Fruit fly (Drosophila melanogaster) whole organism, embryonic: ENCODE results near the gene CG14300.

ENCODE experiments used
- B-H1 ChIP-seq: fragments of 200-800 bp; sonication (Bioruptor generic); IDR thresholded peaks from 3 replicates; pipeline ENCODE4 v1.3.6; 2022; ENCODE audit warnings: missing biosample characterization, missing genetic modification characterization
- Blimp-1 ChIP-seq: fragments of 200-800 bp; sonication (Bioruptor generic); optimal IDR thresholded peaks from 3 replicates; lab custom pipeline; 2018; ENCODE audit warnings: missing biosample characterization, missing genetic modification characterization, mild to moderate bottlenecking, moderate library complexity, missing genetic modification reagents
- Bteb2 ChIP-seq: fragments of 200-800 bp; sonication (Bioruptor generic); optimal IDR thresholded peaks from 2 replicates; lab custom pipeline; 2016; ENCODE audit warnings: missing biosample characterization, missing genetic modification characterization
- CG10274 ChIP-seq: fragments of 200-800 bp; sonication (Bioruptor generic); optimal IDR thresholded peaks from 3 replicates; lab custom pipeline; 2017; ENCODE audit warnings: missing biosample characterization, mild to moderate bottlenecking, missing genetic modification characterization
- CG10654 ChIP-seq: fragments of 200-800 bp; sonication (Bioruptor generic); optimal IDR thresholded peaks from 2 replicates; lab custom pipeline; 2016; ENCODE audit warnings: missing biosample characterization, missing genetic modification characterization
- CG11504 ChIP-seq: fragments of 200-800 bp; sonication (Bioruptor generic); optimal IDR thresholded peaks from 3 replicates; lab custom pipeline; 2019; ENCODE audit warnings: missing biosample characterization, mild to moderate bottlenecking, missing genetic modification characterization, moderate library complexity
- CG12104 ChIP-seq: fragments of 200-800 bp; sonication (Bioruptor generic); optimal IDR thresholded peaks from 3 replicates; lab custom pipeline; 2016; ENCODE audit warnings: missing biosample characterization, missing genetic modification characterization
- CG1233 ChIP-seq: fragments of 200-800 bp; sonication (Bioruptor generic); optimal IDR thresholded peaks from 4 replicates; lab custom pipeline; 2018; ENCODE audit warnings: missing biosample characterization, mild to moderate bottlenecking, missing genetic modification characterization
- CG12659 ChIP-seq: fragments of 200-800 bp; sonication (Bioruptor generic); optimal IDR thresholded peaks from 3 replicates; lab custom pipeline; 2017; ENCODE audit warnings: mild to moderate bottlenecking, missing biosample characterization, missing genetic modification reagents, missing genetic modification characterization
- CG13775 ChIP-seq: fragments of 200-800 bp; sonication (Bioruptor generic); optimal IDR thresholded peaks from 3 replicates; lab custom pipeline; 2017; ENCODE audit warnings: missing biosample characterization, mild to moderate bottlenecking, missing genetic modification characterization
- CG15269 ChIP-seq: fragments of 200-800 bp; sonication (Bioruptor generic); optimal IDR thresholded peaks from 2 replicates; lab custom pipeline; 2018; ENCODE audit warnings: missing biosample characterization, mild to moderate bottlenecking, missing genetic modification characterization, moderate library complexity
- CG15514 ChIP-seq: fragments of 200-800 bp; sonication (Bioruptor generic); optimal IDR thresholded peaks from 3 replicates; lab custom pipeline; 2017; ENCODE audit warnings: missing biosample characterization, missing genetic modification characterization, mild to moderate bottlenecking, moderate library complexity, missing genetic modification reagents
- CG1603 ChIP-seq: fragments of 200-800 bp; sonication (Bioruptor generic); optimal IDR thresholded peaks from 2 replicates; lab custom pipeline; 2019; ENCODE audit warnings: missing biosample characterization, mild to moderate bottlenecking, missing genetic modification characterization, moderate library complexity
- CG1647 ChIP-seq: fragments of 200-800 bp; sonication (Bioruptor generic); optimal IDR thresholded peaks from 3 replicates; lab custom pipeline; 2016; ENCODE audit warnings: missing biosample characterization, missing genetic modification characterization
- CG17612 ChIP-seq: fragments of 200-800 bp; sonication (Bioruptor generic); IDR thresholded peaks from 2 replicates; pipeline ENCODE4 v1.3.6; 2022; ENCODE audit warnings: missing biosample characterization, missing genetic modification characterization
- CG1792 ChIP-seq: fragments of 200-800 bp; sonication (Bioruptor generic); optimal IDR thresholded peaks from 2 replicates; lab custom pipeline; 2016; ENCODE audit warnings: missing biosample characterization, missing genetic modification characterization
- CG18476 ChIP-seq: fragments of 200-800 bp; sonication (Bioruptor generic); optimal IDR thresholded peaks from 2 replicates; lab custom pipeline; 2016; ENCODE audit warnings: missing biosample characterization, mild to moderate bottlenecking, missing genetic modification characterization
- CG3163 ChIP-seq: fragments of 200-800 bp; sonication (Bioruptor generic); optimal IDR thresholded peaks from 3 replicates; lab custom pipeline; 2016; ENCODE audit warnings: missing biosample characterization, missing genetic modification characterization
- CG42726 ChIP-seq: fragments of 200-800 bp; sonication (Bioruptor generic); IDR thresholded peaks from 2 replicates; pipeline ENCODE4 v1.3.6; 2022; ENCODE audit warnings: missing biosample characterization, missing genetic modification characterization; ENCODE audit not compliant: partially characterized antibody
- CG7839 ChIP-seq: fragments of 200-800 bp; sonication (Bioruptor generic); optimal IDR thresholded peaks from 3 replicates; lab custom pipeline; 2018; ENCODE audit warnings: missing biosample characterization, mild to moderate bottlenecking, missing genetic modification characterization, moderate library complexity
- CG7987 ChIP-seq: fragments of 200-800 bp; sonication (Bioruptor generic); optimal IDR thresholded peaks from 2 replicates; lab custom pipeline; 2018; ENCODE audit warnings: missing biosample characterization, mild to moderate bottlenecking, missing genetic modification characterization, moderate library complexity
- CG9817 ChIP-seq: fragments of 200-800 bp; sonication (Bioruptor generic); optimal IDR thresholded peaks from 2 replicates; lab custom pipeline; 2018; ENCODE audit warnings: missing biosample characterization, mild to moderate bottlenecking, missing genetic modification characterization, moderate library complexity
- Chrac-16 ChIP-seq: fragments of 200-800 bp; sonication (Bioruptor generic); optimal IDR thresholded peaks from 3 replicates; lab custom pipeline; 2016; ENCODE audit warnings: missing biosample characterization, missing genetic modification characterization
- Gug ChIP-seq: fragments of 200-800 bp; sonication (Bioruptor generic); IDR thresholded peaks from 4 replicates; pipeline ENCODE4 v1.3.6; 2022; ENCODE audit warnings: missing biosample characterization, missing genetic modification characterization
- HLH3B ChIP-seq: fragments of 200-800 bp; sonication (Bioruptor generic); IDR thresholded peaks from 2 replicates; pipeline ENCODE4 v1.3.6; 2022; ENCODE audit warnings: missing biosample characterization, missing genetic modification characterization
- Hr3 ChIP-seq: fragments of 200-800 bp; sonication (Bioruptor generic); optimal IDR thresholded peaks from 3 replicates; lab custom pipeline; 2016; ENCODE audit warnings: missing biosample characterization, missing genetic modification characterization
- Ravus ChIP-seq: fragments of 200-800 bp; sonication (Bioruptor generic); IDR thresholded peaks from 2 replicates; pipeline ENCODE4 v1.3.6; 2022; ENCODE audit warnings: missing biosample characterization, missing genetic modification characterization
- Side ChIP-seq: fragments of 200-800 bp; sonication (Bioruptor generic); optimal IDR thresholded peaks from 2 replicates; lab custom pipeline; 2016; ENCODE audit warnings: missing biosample characterization, missing genetic modification characterization
- Sox102F ChIP-seq: fragments of 200-800 bp; sonication (Bioruptor generic); optimal IDR thresholded peaks from 2 replicates; lab custom pipeline; 2018; ENCODE audit warnings: missing biosample characterization, mild to moderate bottlenecking, missing genetic modification characterization, moderate library complexity
- ato ChIP-seq: fragments of 200-800 bp; sonication (Bioruptor generic); IDR thresholded peaks from 2 replicates; pipeline ENCODE4 v1.3.6; 2022; ENCODE audit warnings: missing biosample characterization, missing genetic modification characterization; ENCODE audit not compliant: partially characterized antibody
- bab2 ChIP-seq: fragments of 200-800 bp; sonication (Bioruptor generic); optimal IDR thresholded peaks from 2 replicates; lab custom pipeline; 2016; ENCODE audit warnings: missing biosample characterization, missing genetic modification characterization
- chinmo ChIP-seq: fragments of 200-800 bp; sonication (Bioruptor generic); IDR thresholded peaks from 4 replicates; pipeline ENCODE4 v1.3.6; 2022; ENCODE audit warnings: missing biosample characterization, missing genetic modification characterization; ENCODE audit not compliant: partially characterized antibody
- eve ChIP-seq, 2 experiments: fragments of >200 bp; optimal IDR thresholded peaks; 2 replicates each; lab custom pipeline; 2017; ENCODE audit warnings: missing biosample characterization in 2 of 2, missing genetic modification characterization in 2 of 2
- fd96Cb ChIP-seq: fragments of 200-800 bp; sonication (Bioruptor generic); optimal IDR thresholded peaks from 2 replicates; lab custom pipeline; 2018; ENCODE audit warnings: missing biosample characterization, mild to moderate bottlenecking, missing genetic modification characterization, moderate library complexity
- fru ChIP-seq: fragments of >200 bp; optimal IDR thresholded peaks from 2 replicates; lab custom pipeline; 2017
- fu2 ChIP-seq: fragments of 200-800 bp; sonication (Bioruptor generic); optimal IDR thresholded peaks from 2 replicates; lab custom pipeline; 2016; ENCODE audit warnings: missing biosample characterization, missing genetic modification characterization
- h ChIP-seq: fragments of >200 bp; optimal IDR thresholded peaks from 2 replicates; lab custom pipeline; 2017
- hkb ChIP-seq, 2 experiments: fragments of 200-800 bp in 1 of 2; fragments of >200 bp in 1 of 2; sonication (Bioruptor generic) in 1 of 2; IDR thresholded peaks in 1 of 2; optimal IDR thresholded peaks in 1 of 2; 2 replicates each; pipeline versions ENCODE4 v1.3.6 to Lab custom; 2017 to 2022; ENCODE audit warnings: missing biosample characterization in 1 of 2, missing genetic modification characterization in 1 of 2
- insv ChIP-seq, 2 experiments: fragments of 200-800 bp; sonication (Bioruptor generic); optimal IDR thresholded peaks; 3 replicates each; lab custom pipeline; 2016 to 2018; ENCODE audit warnings: missing biosample characterization in 2 of 2, missing genetic modification characterization in 2 of 2
- kni ChIP-seq: fragments of 200-800 bp; sonication (Bioruptor generic); optimal IDR thresholded peaks from 3 replicates; lab custom pipeline; 2017; ENCODE audit warnings: mild to moderate bottlenecking, missing biosample characterization, missing genetic modification reagents, missing genetic modification characterization
- mirr ChIP-seq: fragments of 200-800 bp; sonication (Bioruptor generic); optimal IDR thresholded peaks from 3 replicates; lab custom pipeline; 2018; ENCODE audit warnings: missing biosample characterization, mild to moderate bottlenecking, missing genetic modification characterization
- phol ChIP-seq: fragments of 200-800 bp; sonication (Bioruptor generic); optimal IDR thresholded peaks from 3 replicates; lab custom pipeline; 2018; ENCODE audit warnings: missing biosample characterization, mild to moderate bottlenecking, missing genetic modification characterization, moderate library complexity
- repo ChIP-seq: fragments of 200-800 bp; sonication (Bioruptor generic); optimal IDR thresholded peaks from 2 replicates; lab custom pipeline; 2016; ENCODE audit warnings: missing biosample characterization, missing genetic modification characterization
- sens-2 ChIP-seq: fragments of 200-800 bp; sonication (Bioruptor generic); IDR thresholded peaks from 2 replicates; pipeline ENCODE4 v1.3.6; 2022; ENCODE audit warnings: missing biosample characterization, missing genetic modification characterization
- shn ChIP-seq: fragments of 200-800 bp; sonication (Bioruptor generic); optimal IDR thresholded peaks from 3 replicates; lab custom pipeline; 2016; ENCODE audit warnings: missing biosample characterization, missing genetic modification characterization
- slbo ChIP-seq: fragments of 200-800 bp; sonication (Bioruptor generic); IDR thresholded peaks from 2 replicates; pipeline ENCODE4 v1.3.6; 2022; ENCODE audit warnings: missing biosample characterization, missing genetic modification characterization
- tup ChIP-seq: fragments of 200-800 bp; sonication (Bioruptor generic); optimal IDR thresholded peaks from 2 replicates; lab custom pipeline; 2016; ENCODE audit warnings: missing biosample characterization, mild to moderate bottlenecking, missing genetic modification characterization, moderate library complexity
- zen2 ChIP-seq: fragments of 200-800 bp; sonication (Bioruptor generic); IDR thresholded peaks from 3 replicates; pipeline ENCODE4 v1.3.6; 2022; ENCODE audit warnings: missing biosample characterization, missing genetic modification characterization; ENCODE audit not compliant: partially characterized antibody

The CG14300 gene

DNA sequence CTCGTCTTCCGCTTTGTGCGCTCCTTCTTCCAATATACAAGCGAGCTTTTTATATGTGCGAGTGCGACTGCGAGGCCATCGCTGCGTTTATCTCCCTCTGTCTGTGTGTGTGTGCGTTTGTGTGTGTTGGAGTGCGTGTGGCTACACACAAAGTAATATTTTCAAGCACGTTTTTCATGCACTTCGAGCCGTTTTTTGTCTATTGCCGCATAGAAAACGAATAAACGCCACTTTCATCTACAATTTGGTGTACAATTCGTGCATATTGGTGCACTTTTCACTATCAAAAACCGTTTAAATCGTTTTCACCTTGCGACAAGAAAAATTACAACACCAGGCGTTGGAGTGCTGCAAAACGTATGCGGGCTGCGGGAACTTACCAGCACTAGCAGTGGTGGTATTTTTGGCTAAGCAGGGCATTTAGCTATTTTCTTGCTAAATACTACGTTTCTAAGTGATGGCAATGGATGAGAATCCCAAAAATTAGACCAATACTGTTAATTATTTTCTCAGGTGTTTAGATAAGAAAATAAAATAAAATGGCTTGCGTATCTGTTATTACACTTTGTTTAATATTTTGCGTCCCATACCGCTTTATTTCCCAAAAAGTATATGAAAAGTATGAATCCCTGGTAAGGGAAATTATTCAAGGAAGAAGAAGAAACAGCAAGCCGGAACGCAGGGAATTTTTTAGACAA is 34.4 kb downstream of the CG14300 start, which contains the start of the genes CG31224 and CstF64 (continued):
- TF ChIP-seq ato (GFP tag; lab: Robert Waterston, UW), result no peak
- no peak for TF ChIP-seq h
- peak; percentile 88 for TF ChIP-seq Hr3 (GFP tag; lab: Kevin White, UChicago)
- TF ChIP-seq Bteb2 (GFP tag; lab: Kevin White, UChicago), result peak; percentile 88
- TF ChIP-seq CG12104 (GFP tag; lab: Kevin White, UChicago), result peak; percentile 80
- peak; percentile 83 for TF ChIP-seq CG1792 (GFP tag; lab: Kevin White, UChicago)
- peak; percentile 85 for TF ChIP-seq phol (tag; lab: Kevin White, UChicago)
- TF ChIP-seq CG9817, result peak; percentile 85
- TF ChIP-seq CG1603 (tag; lab: Kevin White, UChicago), result no peak
- TF ChIP-seq chinmo, result peak; percentile 59; the same call in 2 of the 4 replicates
- peak; percentile 75 for TF ChIP-seq HLH3B
- peak; percentile 82 for TF ChIP-seq fu2
- peak; percentile 55 for TF ChIP-seq CG7987 (GFP tag; lab: Kevin White, UChicago)
- TF ChIP-seq Chrac-16, result peak; percentile 86
- peak; percentile 79 for TF ChIP-seq fd96Cb
- peak in 1 of 2 experiments; percentile 49 for TF ChIP-seq insv (GFP tag; optimal IDR thresholded peaks at IDR 0.05; lab: Kevin White, UChicago)
- peak; percentile 71 for TF ChIP-seq tup (GFP tag; lab: Kevin White, UChicago)
- TF ChIP-seq CG10274 (GFP tag; lab: Kevin White, UChicago), result peak; percentile 49
- no peak for TF ChIP-seq CG11504 (tag; lab: Kevin White, UChicago)
- no peak for TF ChIP-seq CG15269
- TF ChIP-seq CG12659, result peak; percentile 90
- TF ChIP-seq shn (GFP tag; lab: Kevin White, UChicago), result peak; percentile 89
- TF ChIP-seq Gug, result peak; percentile 75
- TF ChIP-seq bab2 (GFP tag; lab: Kevin White, UChicago), result peak; percentile 87
- TF ChIP-seq hkb (optimal IDR thresholded peaks at IDR 0.05; lab: Kevin White, UChicago), result peak; percentile 80
- TF ChIP-seq hkb (GFP tag; IDR thresholded peaks at IDR 0.05; lab: Robert Waterston, UW), result peak; percentile 76
- peak; percentile 70 for TF ChIP-seq CG1233 (GFP tag; lab: Kevin White, UChicago)
- TF ChIP-seq CG10654 (GFP tag; lab: Kevin White, UChicago), result peak; percentile 89
- TF ChIP-seq CG7839 (tag; lab: Kevin White, UChicago), result no peak
- peak; percentile 73 for TF ChIP-seq Blimp-1
- peak; percentile 64; the same call in 1 of the 2 replicates for TF ChIP-seq sens-2 (GFP tag; lab: Robert Waterston, UW)
- peak; percentile 54 for TF ChIP-seq kni (GFP tag; lab: Kevin White, UChicago)
- TF ChIP-seq eve (GFP tag; optimal IDR thresholded peaks at IDR 0.05; lab: Kevin White, UChicago), result no peak
- TF ChIP-seq mirr, result no peak
- peak; percentile 69 for TF ChIP-seq CG3163 (GFP tag; lab: Kevin White, UChicago)
- peak; percentile 82 for TF ChIP-seq repo (GFP tag; lab: Kevin White, UChicago)
- TF ChIP-seq CG18476, result peak; percentile 83
- TF ChIP-seq CG1647 (GFP tag; lab: Kevin White, UChicago), result peak; percentile 86
- no peak for TF ChIP-seq zen2 (GFP tag; lab: Robert Waterston, UW)
- peak; percentile 91 for TF ChIP-seq CG13775 (GFP tag; lab: Kevin White, UChicago)
- peak; percentile 70 for TF ChIP-seq CG15514 (GFP tag; lab: Kevin White, UChicago)
- no peak for TF ChIP-seq fru (lab: Kevin White, UChicago)
- TF ChIP-seq CG17612 (GFP tag; lab: Robert Waterston, UW), result no peak
- TF ChIP-seq CG42726 (GFP tag; lab: Robert Waterston, UW), result no peak
- TF ChIP-seq Sox102F, result peak; percentile 84
- TF ChIP-seq B-H1 (GFP tag; lab: Robert Waterston, UW), result peak; percentile 78
- peak; percentile 94 for TF ChIP-seq slbo
- peak; percentile 83 for TF ChIP-seq Side (GFP tag; lab: Kevin White, UChicago)
- peak; percentile 52 for TF ChIP-seq Ravus (GFP tag; lab: Robert Waterston, UW)
